Worm (Caenorhabditis elegans): Measurements from ENCODE around the gene F54B11.4.

ce11 chrX:13603826-13604225, 11.4 kb downstream of the F54B11.4 start, which contains the start of gene F54B11.8:
- TF ChIP-seq Y95B8A.8 (GFP tag; IDR thresholded peaks at IDR 0.05): no peak
- TF ChIP-seq chd-7 (tag; optimal IDR thresholded peaks at IDR 0.05): no peak
- TF ChIP-seq egrh-3 (GFP tag; IDR thresholded peaks at IDR 0.05): no peak
- no peak for TF ChIP-seq F23B12.7 (tag; optimal IDR thresholded peaks at IDR 0.05; ENCODE audit: insufficient read depth)
- TF ChIP-seq nhr-90 (tag; optimal IDR thresholded peaks at IDR 0.05): no peak
- TF ChIP-seq hrde-1 (tag; optimal IDR thresholded peaks at IDR 0.05; ENCODE audit: borderline replicate concordance): no peak
- TF ChIP-seq K11D2.4 (GFP tag; IDR thresholded peaks at IDR 0.05): no peak
- no peak for TF ChIP-seq pha-4 (tag; optimal IDR thresholded peaks at IDR 0.05)
- TF ChIP-seq nhr-80 (tag; optimal IDR thresholded peaks at IDR 0.05): no peak
- no peak for TF ChIP-seq ama-1 (optimal IDR thresholded peaks at IDR 0.05)
- TF ChIP-seq ama-1 (GFP tag; optimal IDR thresholded peaks at IDR 0.05): no peak
- no peak for TF ChIP-seq madf-10 (tag; optimal IDR thresholded peaks at IDR 0.05)
- no peak for TF ChIP-seq unc-62 (GFP tag; optimal IDR thresholded peaks at IDR 0.05)
- no peak for TF ChIP-seq nfyb-1 (GFP tag; IDR thresholded peaks at IDR 0.05)
- no peak for TF ChIP-seq F57A8.1 (GFP tag; optimal IDR thresholded peaks at IDR 0.05)

All from whole organism, young adult.